Worm (Caenorhabditis elegans): ENCODE results near the gene chca-1.

- TF ChIP-seq tbx-2 (tag; optimal IDR thresholded peaks at IDR 0.05) (no peak), mec-3 (tag; optimal IDR thresholded peaks at IDR 0.05; ENCODE audit: borderline replicate concordance) (no peak), nhr-11 (tag; optimal IDR thresholded peaks at IDR 0.05) (no peak), ttx-3 (tag; optimal IDR thresholded peaks at IDR 0.05) (no peak), ahr-1 (tag; optimal IDR thresholded peaks at IDR 0.05) (no peak), K02D7.2 (tag; optimal IDR thresholded peaks at IDR 0.05) (no peak), ceh-9 (tag; optimal IDR thresholded peaks at IDR 0.05) (no peak), unc-55 (GFP tag; optimal IDR thresholded peaks at IDR 0.05) (no peak), hlh-30 (tag; optimal IDR thresholded peaks at IDR 0.05; ENCODE audit: insufficient read depth) (no peak), pax-1 (tag; optimal IDR thresholded peaks at IDR 0.05) (no peak), lin-11 (tag; optimal IDR thresholded peaks at IDR 0.05) (no peak), pag-3 (tag; optimal IDR thresholded peaks at IDR 0.05; ENCODE audit: borderline replicate concordance) (no peak)
These were observed 9.3 kb upstream of the chca-1 start, which contains the start of gene del-2 for ce11 chrIV:9641925-9642324.
